Fruit fly (Drosophila melanogaster): ENCODE results near the gene PlexB.

PlexB gene

DNA sequence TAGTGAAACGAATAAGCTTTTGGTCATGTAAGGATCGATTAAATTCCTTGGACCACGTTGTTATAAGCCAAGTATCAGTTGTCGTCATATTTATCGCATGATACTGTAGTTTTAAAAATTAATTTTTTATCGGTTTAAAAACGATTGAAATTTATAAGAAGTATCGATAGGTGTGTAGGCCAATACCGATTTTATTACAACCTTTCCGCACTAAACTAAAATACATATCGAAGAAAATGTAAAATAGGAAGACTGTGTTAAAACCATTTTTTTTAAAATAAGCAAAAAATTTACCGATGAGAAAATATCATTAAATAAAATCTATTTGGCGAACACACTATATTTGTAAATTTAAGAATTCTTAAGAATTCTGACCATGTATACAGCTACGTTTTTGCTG, 19.7 kb upstream of the PlexB start (continued):
- TF ChIP-seq Oli (tag; optimal IDR thresholded peaks at IDR 0.05): no peak
- TF ChIP-seq Gug (GFP tag; IDR thresholded peaks at IDR 0.05): no peak
- TF ChIP-seq CG34422 (GFP tag; IDR thresholded peaks at IDR 0.05): no peak
- TF ChIP-seq tap (tag; optimal IDR thresholded peaks at IDR 0.05): no peak
- TF ChIP-seq H15 (GFP tag; IDR thresholded peaks at IDR 0.05): no peak
- TF ChIP-seq CG1529 (GFP tag; optimal IDR thresholded peaks at IDR 0.05): no peak
- TF ChIP-seq bcd (GFP tag; optimal IDR thresholded peaks at IDR 0.05): no peak
- TF ChIP-seq lmd (GFP tag; IDR thresholded peaks at IDR 0.05): no peak
- TF ChIP-seq CG2116 (GFP tag; optimal IDR thresholded peaks at IDR 0.05): peak; percentile 83
- no peak for TF ChIP-seq CG6813 (GFP tag; optimal IDR thresholded peaks at IDR 0.05)
- no peak for TF ChIP-seq Hand (GFP tag; optimal IDR thresholded peaks at IDR 0.05)
- TF ChIP-seq CG3281 (GFP tag; optimal IDR thresholded peaks at IDR 0.05): no peak
- peak; percentile 95 for TF ChIP-seq CG17802 (tag; optimal IDR thresholded peaks at IDR 0.05)
- no peak for TF ChIP-seq vfl (GFP tag; optimal IDR thresholded peaks at IDR 0.05)
- peak; percentile 27 for TF ChIP-seq CG2120 (GFP tag; optimal IDR thresholded peaks at IDR 0.05)
- no peak for TF ChIP-seq CG10462 (GFP tag; optimal IDR thresholded peaks at IDR 0.05)
- TF ChIP-seq prd (optimal IDR thresholded peaks at IDR 0.05): no peak
- TF ChIP-seq prd (GFP tag; IDR thresholded peaks at IDR 0.05): no peak
- no peak for TF ChIP-seq Neu2 (GFP tag; optimal IDR thresholded peaks at IDR 0.05; ENCODE audit: borderline replicate concordance)
- no peak for TF ChIP-seq sr (GFP tag; IDR thresholded peaks at IDR 0.05)
- TF ChIP-seq CG11085 (GFP tag; IDR thresholded peaks at IDR 0.05): no peak
- no peak for TF ChIP-seq danr (GFP tag; IDR thresholded peaks at IDR 0.05)
- no peak for TF ChIP-seq CG12071 (GFP tag; optimal IDR thresholded peaks at IDR 0.05)
- no peak for TF ChIP-seq CG14667 (GFP tag; IDR thresholded peaks at IDR 0.05)
- TF ChIP-seq CG10959 (GFP tag; IDR thresholded peaks at IDR 0.05): no peak
- TF ChIP-seq oc (tag; optimal IDR thresholded peaks at IDR 0.05): no peak
- TF ChIP-seq CG6175 (GFP tag; IDR thresholded peaks at IDR 0.05): no peak
- TF ChIP-seq CG4328 (GFP tag; optimal IDR thresholded peaks at IDR 0.05): no peak
- TF ChIP-seq abd-A (tag; optimal IDR thresholded peaks at IDR 0.05): no peak
- TF ChIP-seq CG4424 (GFP tag; optimal IDR thresholded peaks at IDR 0.05): no peak
- TF ChIP-seq fd96Cb (tag; optimal IDR thresholded peaks at IDR 0.05): no peak
- no peak for TF ChIP-seq tin (GFP tag; optimal IDR thresholded peaks at IDR 0.05)
- no peak for TF ChIP-seq CG32532 (GFP tag; IDR thresholded peaks at IDR 0.05)
- TF ChIP-seq Nf-YC (tag; optimal IDR thresholded peaks at IDR 0.05): no peak
- no peak for TF ChIP-seq Ravus (GFP tag; IDR thresholded peaks at IDR 0.05)
- TF ChIP-seq CG3065 (GFP tag; optimal IDR thresholded peaks at IDR 0.05): no peak
- no peak for TF ChIP-seq en (GFP tag; optimal IDR thresholded peaks at IDR 0.05)
- TF ChIP-seq ap (GFP tag; IDR thresholded peaks at IDR 0.05): no peak
- no peak for TF ChIP-seq Kr (GFP tag; optimal IDR thresholded peaks at IDR 0.05)
- no peak for TF ChIP-seq NFAT (GFP tag; IDR thresholded peaks at IDR 0.05)
- TF ChIP-seq Ssrp (tag; optimal IDR thresholded peaks at IDR 0.05): no peak
- no peak for TF ChIP-seq ttk (GFP tag; IDR thresholded peaks at IDR 0.05)
- no peak for TF ChIP-seq Atf3 (GFP tag; optimal IDR thresholded peaks at IDR 0.05)
- no peak; the same call in 1 of the 2 replicates for TF ChIP-seq unc-4 (GFP tag; IDR thresholded peaks at IDR 0.05; ENCODE audit: partially characterized antibody)
- TF ChIP-seq HLHmδ (GFP tag; optimal IDR thresholded peaks at IDR 0.05): no peak
- TF ChIP-seq CG7357 (GFP tag; IDR thresholded peaks at IDR 0.05): peak; percentile 95
- TF ChIP-seq fd64A (GFP tag; optimal IDR thresholded peaks at IDR 0.05): no peak
- TF ChIP-seq gsb-n (tag; optimal IDR thresholded peaks at IDR 0.05): no peak
- peak; percentile 62; the same call in 1 of the 2 replicates for TF ChIP-seq CG13287 (GFP tag; IDR thresholded peaks at IDR 0.05; ENCODE audit: partially characterized antibody)
- no peak for TF ChIP-seq sens-2 (GFP tag; IDR thresholded peaks at IDR 0.05)
- no peak for TF ChIP-seq Usf (GFP tag; optimal IDR thresholded peaks at IDR 0.05)
- no peak for TF ChIP-seq CG15073 (GFP tag; optimal IDR thresholded peaks at IDR 0.05)
- TF ChIP-seq CG11723 (GFP tag; optimal IDR thresholded peaks at IDR 0.05): peak; percentile 47
